Worm (Caenorhabditis elegans): ENCODE results near the gene cutl-17.

- TF ChIP-seq unc-39 (tag; optimal IDR thresholded peaks at IDR 0.05) (no peak), elt-3 (tag; optimal IDR thresholded peaks at IDR 0.05) (no peak), blmp-1 (tag; optimal IDR thresholded peaks at IDR 0.05) (no peak), snpc-4 (tag; optimal IDR thresholded peaks at IDR 0.05) (no peak), unc-62 (GFP tag; optimal IDR thresholded peaks at IDR 0.05) (no peak), ceh-43 (GFP tag; optimal IDR thresholded peaks at IDR 0.05) (no peak), pha-4 (tag; optimal IDR thresholded peaks at IDR 0.05) (no peak), ceh-39 (tag; optimal IDR thresholded peaks at IDR 0.05) (no peak), nhr-76 (tag; optimal IDR thresholded peaks at IDR 0.05) (no peak), ztf-11 (tag; optimal IDR thresholded peaks at IDR 0.05) (no peak), M03D4.4 (tag; optimal IDR thresholded peaks at IDR 0.05) (no peak), lin-13 (tag; optimal IDR thresholded peaks at IDR 0.05) (no peak), nhr-237 (tag; optimal IDR thresholded peaks at IDR 0.05) (no peak)
Observed at ce11 chrIV:9499636-9500035, 42.3 kb upstream of the cutl-17 start.
